Fruit fly (Drosophila melanogaster) S2 (cell line): Measurements from ENCODE around the gene GstO1.

ENCODE experiments used
- CG8478 ChIP-seq: fragments of >200 bp; optimal IDR thresholded peaks from 2 replicates; lab custom pipeline; 2018
- CTCF ChIP-seq, 2 experiments: fragments of >200 bp; optimal IDR thresholded peaks; 2 replicates each; lab custom pipeline; 2018

The GstO1 gene

DNA sequence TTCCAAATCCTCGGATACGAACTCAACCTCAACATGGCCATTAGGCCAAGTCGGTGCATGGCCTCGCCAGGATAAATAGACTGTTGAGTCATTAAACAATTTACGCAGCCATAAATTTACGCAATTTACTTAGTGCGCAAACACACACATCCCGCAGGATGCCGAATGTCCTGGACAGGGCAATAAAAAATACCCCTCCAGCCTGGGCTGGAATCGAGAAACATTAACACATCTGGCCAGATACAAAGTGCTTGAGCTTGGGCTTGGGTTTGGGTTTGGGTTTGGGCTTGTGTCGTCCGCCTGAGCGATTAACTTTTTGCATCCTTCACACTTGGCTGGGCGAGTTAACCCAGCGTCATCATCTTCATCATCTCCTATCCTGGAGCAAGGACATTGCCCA lies 17.0 kb upstream of the GstO1 start:
- TF ChIP-seq CTCF (optimal IDR thresholded peaks at IDR 0.05; lab: Kevin White, UChicago) (no peak), CG8478 (lab: Kevin White, UChicago) (no peak)

DNA sequence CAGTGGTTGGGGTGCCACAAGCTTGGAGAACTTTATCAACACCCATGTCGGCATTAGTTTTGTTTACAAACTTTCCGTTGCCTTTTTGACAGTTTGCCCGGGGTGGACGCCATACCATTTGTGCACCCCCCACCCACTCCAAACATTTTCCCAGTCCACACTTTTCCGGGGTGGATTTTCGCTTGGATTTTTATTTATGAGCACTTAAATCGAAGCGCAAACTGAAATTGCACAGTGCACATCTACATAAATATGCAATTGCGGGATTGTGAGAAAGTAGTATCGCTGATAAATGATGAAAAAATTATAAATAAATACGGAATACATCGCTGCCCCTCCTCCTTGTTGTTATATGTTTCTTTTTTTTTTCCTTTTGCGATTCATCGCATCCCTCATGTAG lies 15.8 kb upstream of the GstO1 start:
- TF ChIP-seq CG8478 (lab: Kevin White, UChicago) = no peak
- TF ChIP-seq CTCF (optimal IDR thresholded peaks at IDR 0.05; lab: Kevin White, UChicago) = no peak

DNA sequence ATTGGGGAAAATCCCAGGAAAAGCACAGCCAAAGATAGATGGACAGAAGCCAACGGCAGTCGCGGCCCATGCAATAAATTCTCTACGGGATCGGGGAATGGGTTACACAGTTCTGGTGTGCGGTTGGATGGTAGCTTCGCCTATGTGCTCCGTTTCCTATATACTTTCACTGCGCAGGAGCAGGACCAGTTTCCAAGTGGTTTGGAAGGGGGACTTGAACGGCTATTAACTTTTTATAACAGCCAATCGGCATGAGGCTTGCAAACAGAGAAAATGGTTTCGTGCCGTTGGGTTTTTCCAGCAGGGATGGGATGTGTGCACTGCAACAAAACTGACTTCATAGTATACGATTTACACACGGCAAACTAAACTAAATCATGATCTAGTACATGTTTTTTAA lies 13.7 kb upstream of the GstO1 start:
- no peak for TF ChIP-seq CTCF (optimal IDR thresholded peaks at IDR 0.05; lab: Kevin White, UChicago)
- no peak for TF ChIP-seq CG8478 (lab: Kevin White, UChicago)

DNA sequence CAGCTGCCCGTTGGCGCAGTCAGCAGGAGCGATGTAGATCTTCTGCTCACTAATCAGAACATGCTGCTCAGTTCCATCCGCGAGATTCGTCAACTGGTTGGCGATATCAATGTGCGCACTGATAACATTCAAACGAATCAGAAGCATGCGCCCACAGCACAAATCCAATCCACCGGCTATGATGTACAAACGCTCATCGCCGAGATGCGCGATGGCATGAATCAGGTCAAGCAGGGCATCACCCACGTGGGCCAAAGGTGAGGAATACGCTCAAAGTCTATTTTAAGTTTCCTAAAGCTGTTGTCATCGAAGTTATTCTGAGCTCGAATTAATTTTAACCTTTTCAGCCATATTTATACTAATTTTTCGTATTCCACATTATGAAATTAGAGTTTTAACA lies 11.7 kb upstream of the GstO1 start:
- TF ChIP-seq CG8478 (lab: Kevin White, UChicago) (no peak), CTCF (optimal IDR thresholded peaks at IDR 0.05; lab: Kevin White, UChicago) (no peak)

DNA sequence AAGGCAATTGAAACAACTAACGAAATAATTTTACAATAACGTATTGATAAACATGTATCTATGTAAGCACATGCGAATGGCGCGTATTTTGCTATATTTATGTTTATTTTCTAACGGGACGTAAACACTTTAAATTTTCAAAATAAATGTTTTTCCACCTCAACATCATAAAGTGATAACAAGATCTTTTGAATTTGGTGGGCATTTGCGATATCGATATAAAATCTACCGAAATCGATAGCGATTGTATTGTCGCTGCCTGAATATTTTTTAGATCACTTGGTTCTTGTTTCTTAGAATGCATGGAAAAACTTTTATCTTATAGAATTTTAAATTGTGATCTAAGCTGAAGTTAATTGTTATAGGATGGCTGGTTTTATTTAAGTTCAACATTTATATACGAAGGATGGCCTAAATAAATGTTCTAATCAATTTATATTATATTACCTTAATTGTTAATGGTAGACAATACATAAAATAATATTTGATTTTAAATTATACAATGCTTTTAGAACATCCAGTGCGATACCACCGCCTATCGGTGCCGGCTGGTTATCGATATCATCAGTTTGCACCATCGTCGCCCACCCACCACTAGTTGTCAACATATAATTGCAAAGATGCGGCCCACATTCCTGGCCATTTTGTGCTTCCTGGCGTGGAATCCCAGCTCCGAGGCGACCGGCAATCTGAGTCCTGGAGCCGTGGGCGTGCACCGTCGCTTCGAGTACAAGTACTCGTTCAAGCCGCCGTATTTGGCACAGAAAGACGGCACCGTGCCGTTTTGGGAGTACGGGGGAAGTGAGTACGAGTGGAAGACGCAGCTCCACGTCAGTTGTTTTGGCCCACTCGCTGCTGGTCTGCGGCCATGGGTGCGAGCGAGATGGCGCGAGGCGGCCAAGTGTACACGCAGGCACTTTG lies 10.0 kb upstream of the GstO1 start, which contains the start of gene ergic53:
Gene ergic53 (plus strand): TSS at position 592 of the 921 bp plus-strand sequence.
- TF ChIP-seq CG8478 (lab: Kevin White, UChicago) (no peak), CTCF (optimal IDR thresholded peaks at IDR 0.05; lab: Kevin White, UChicago) (no peak)

DNA sequence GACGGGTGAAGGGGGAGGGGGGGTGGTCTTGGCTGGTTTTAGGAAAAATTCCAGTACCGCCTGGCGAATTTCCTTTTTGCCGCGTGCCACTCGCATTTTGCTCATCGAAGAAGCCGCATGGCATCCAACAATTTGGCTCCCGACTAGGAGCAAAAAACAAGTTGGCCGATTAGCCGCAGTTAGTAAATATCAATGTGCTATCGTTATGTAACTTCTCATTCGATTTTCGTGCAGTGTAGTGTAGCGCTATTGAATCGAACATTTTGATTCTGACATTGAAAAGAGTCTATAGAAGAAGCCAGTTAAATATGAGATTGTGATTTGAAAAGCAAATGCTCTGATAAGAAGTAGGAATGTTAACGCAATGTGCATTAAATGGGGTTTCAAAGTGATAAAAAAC lies 5.0 kb upstream of the GstO1 start:
- TF ChIP-seq CG8478 (lab: Kevin White, UChicago) (no peak), CTCF (optimal IDR thresholded peaks at IDR 0.05; lab: Kevin White, UChicago) (no peak)

DNA sequence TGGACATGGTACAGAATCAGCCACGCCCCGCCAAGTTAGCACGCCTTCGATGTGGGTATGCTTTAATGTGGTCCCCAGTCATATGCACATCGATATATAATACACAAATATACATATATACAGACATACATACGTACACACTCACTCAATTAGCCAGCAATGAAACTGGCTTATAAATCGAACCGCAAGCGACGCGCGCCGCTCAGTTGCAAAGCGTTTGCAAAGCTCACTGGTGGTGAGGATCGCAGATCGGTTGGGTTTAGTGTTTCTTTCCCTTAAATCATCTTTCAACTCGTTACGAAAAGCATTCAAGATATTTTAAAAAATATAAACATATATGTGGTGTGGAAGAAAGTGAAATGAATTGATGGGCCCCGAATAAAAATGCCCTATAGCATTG lies 3.9 kb upstream of the GstO1 start:
- TF ChIP-seq CG8478 (lab: Kevin White, UChicago) = no peak
- no peak for TF ChIP-seq CTCF (optimal IDR thresholded peaks at IDR 0.05; lab: Kevin White, UChicago)

DNA sequence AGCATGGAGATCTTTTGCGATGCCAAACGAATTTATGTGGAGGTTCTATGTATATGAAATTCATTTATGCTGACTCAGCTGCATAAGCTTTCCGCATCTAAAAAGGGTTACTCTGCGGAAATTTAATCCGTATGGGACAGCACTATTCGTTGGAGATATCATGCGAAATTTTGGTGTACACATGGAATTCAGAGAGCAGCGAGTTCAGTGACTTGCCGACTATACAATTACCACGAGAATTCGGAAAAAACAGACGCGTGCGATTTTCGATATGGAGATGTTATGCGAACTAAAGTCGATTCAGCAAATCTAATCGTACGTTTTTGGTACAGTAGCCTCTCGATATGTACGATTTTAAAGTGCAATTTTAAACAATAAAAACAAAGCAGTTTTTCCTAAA lies 3.2 kb upstream of the GstO1 start:
- TF ChIP-seq CG8478 (lab: Kevin White, UChicago) (no peak), CTCF (optimal IDR thresholded peaks at IDR 0.05; lab: Kevin White, UChicago) (no peak)

DNA sequence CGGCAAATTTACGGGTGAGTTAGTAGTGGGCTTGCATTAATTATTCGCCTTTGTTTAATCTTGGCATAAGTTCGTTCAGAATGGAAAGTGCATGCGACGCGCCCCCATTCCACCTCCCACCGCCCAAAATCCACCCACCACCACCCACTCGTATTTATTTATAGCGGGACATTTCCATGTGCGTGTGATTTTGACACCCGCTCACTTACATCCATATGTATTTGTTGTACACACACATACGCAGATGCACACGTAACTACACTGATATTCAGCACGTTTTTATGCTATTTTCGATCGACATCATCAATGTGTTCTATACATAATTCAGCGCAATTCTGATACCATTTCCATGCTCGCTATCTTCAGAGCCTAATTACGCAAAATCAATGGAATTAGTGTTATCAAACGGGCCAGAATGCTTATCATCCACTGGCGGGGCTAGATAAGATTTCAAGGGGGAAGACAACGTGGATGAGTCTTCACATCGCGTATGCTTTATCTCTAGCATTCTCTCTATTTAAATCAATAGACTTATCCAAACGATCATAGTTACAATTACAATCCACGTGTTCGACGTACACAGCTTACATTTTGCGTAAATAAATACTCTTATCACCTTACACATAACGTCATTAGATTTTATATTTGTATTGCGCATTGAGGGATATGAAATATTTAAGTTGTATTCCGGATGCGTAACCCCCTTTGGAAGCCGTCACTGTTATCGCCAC lies 1.2 kb upstream of the GstO1 start:
- no peak for TF ChIP-seq CG8478 (lab: Kevin White, UChicago)
- no peak for TF ChIP-seq CTCF (optimal IDR thresholded peaks at IDR 0.05; lab: Kevin White, UChicago)

DNA sequence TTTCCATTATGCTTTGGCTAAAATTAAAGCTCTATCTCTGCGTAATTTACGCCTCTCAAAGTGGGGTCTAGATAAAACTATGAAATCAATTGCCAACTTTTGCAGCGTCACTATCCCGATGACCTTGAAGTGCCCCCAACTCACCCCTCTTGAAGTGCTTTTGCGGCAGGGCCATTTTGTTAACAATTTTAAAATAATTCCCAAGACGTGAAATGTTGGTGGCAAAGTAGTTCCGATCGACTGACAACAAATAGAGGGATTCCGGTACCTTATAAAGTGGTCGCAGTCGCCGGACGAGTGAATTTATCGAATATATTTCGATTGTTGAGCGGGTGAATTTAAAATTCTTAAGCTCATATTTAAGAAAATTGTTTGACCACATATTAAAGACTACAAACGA lies 1.4 kb downstream of the GstO1 start, which contains the start of gene GstO2:
Gene GstO2 (minus strand): TSS at position 245 of the 400 bp plus-strand sequence.
- TF ChIP-seq CTCF (optimal IDR thresholded peaks at IDR 0.05; lab: Kevin White, UChicago) (no peak), CG8478 (lab: Kevin White, UChicago) (no peak)

DNA sequence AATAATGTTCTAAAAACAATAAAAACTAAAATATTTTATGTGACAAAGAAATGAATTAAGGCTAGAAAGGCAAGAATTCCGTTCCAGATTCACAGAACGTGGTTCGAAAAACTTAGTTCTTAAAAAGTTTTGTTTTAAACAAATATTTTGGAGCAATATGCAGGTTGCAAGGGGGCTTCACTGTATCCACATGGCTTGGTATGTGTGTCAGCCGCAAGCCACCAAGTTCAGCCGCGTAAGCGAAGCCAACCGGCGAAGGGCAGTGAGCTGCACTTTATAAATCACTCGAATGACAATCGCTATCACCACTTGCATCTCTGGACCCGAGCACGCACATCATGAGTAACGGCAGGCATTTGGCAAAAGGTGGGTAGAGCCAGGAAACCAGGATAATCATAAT lies 4.4 kb downstream of the GstO1 start, which contains the start of gene se:
Gene se (plus strand): TSS at position 301 of the 400 bp plus-strand sequence.
- TF ChIP-seq CTCF (optimal IDR thresholded peaks at IDR 0.05; lab: Kevin White, UChicago) (no peak), CG8478 (lab: Kevin White, UChicago) (no peak)

DNA sequence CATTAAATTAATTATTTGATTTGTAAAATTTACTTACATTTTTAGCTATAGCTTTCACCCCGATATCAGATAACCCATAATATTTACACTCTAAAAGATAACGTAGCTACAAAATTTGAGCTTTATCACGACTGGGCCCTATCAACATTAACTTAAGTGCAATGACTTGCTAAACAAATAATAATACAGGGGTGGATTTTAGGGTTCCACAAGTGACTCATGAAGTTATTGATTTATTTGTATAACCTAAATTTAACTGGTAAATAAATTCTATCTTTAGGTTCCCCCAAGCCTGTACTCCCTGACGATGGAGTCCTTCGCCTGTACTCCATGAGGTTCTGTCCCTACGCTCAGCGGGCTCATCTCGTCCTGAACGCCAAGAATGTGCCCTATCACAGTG lies 5.4 kb downstream of the GstO1 start:
- TF ChIP-seq CTCF (optimal IDR thresholded peaks at IDR 0.05; lab: Kevin White, UChicago) (no peak), CG8478 (lab: Kevin White, UChicago) (no peak)

DNA sequence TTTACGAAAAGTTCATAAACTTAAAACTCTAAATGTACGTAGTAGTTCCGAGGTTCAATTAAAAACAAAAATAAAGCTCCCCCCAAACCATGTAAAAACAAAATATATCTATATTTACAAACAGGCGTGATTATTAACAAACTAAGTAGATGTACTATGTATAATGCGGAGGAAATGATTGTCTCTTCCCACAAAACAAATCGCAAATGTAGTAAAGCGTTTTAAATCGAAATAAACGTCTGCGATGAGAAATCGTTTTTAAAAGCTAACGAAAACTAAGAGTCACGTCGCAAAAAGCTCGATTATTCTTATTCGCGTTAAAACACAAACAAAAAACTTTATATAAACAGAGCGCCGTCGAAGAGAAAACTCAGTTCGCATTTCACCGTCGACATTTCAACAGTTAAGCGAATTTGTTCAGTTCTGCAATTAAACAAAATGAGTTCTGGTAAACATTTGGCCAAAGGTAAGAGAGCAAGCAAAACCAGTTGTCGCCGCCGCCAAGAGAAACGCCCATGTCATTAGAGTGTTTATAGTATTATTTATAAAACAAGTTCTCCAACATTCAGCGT lies 6.1 kb downstream of the GstO1 start, which contains the start of gene GstO3:
Gene GstO3 (plus strand): TSS at position 370 of the 572 bp plus-strand sequence.
- TF ChIP-seq CTCF (optimal IDR thresholded peaks at IDR 0.05; lab: Kevin White, UChicago) = no peak
- no peak for TF ChIP-seq CG8478 (lab: Kevin White, UChicago)

DNA sequence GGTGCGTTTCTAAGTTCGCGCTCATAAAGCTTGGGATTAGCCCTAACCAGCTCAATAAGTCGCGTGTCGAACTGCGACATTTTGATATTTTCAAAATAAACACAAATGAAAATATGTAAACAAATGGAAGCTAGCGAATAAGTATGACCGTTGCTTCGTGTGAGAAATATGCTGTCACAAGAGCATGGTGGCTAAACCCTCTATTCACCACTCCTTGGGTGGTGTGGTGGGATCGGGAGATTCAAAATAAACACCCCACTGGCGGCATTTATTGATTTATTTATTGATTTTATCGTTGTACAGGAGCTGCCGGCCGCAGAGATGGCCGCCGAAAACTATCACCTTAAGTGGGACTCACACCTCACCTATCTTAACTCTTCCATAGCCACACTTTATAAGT lies 9.9 kb downstream of the GstO1 start, which contains the start of gene CG6683:
Gene CG6683 (minus strand): TSS at position 154 of the 400 bp plus-strand sequence.
- TF ChIP-seq CTCF (optimal IDR thresholded peaks at IDR 0.05; lab: Kevin White, UChicago) (no peak), CG8478 (lab: Kevin White, UChicago) (no peak)
